Fruit fly (Drosophila melanogaster) whole organism, embryonic: ENCODE results near the gene heix.

ENCODE experiments used
- Ada2b ChIP-seq: fragments of 200-800 bp; sonication (Bioruptor generic); IDR thresholded peaks from 2 replicates; pipeline ENCODE4 v1.3.6; 2022; ENCODE audit warnings: missing biosample characterization, missing genetic modification characterization
- Adf1 ChIP-seq: fragments of 200-800 bp; sonication (Bioruptor generic); IDR thresholded peaks from 2 replicates; pipeline ENCODE4 v1.3.6; 2022; ENCODE audit warnings: missing biosample characterization, missing genetic modification characterization
- CG10274 ChIP-seq: fragments of 200-800 bp; sonication (Bioruptor generic); optimal IDR thresholded peaks from 3 replicates; lab custom pipeline; 2017; ENCODE audit warnings: missing biosample characterization, mild to moderate bottlenecking, missing genetic modification characterization
- CG10462 ChIP-seq: fragments of 200-800 bp; sonication (Bioruptor generic); optimal IDR thresholded peaks from 2 replicates; lab custom pipeline; 2016; ENCODE audit warnings: missing biosample characterization, missing genetic modification characterization
- CG11456 ChIP-seq: fragments of 200-800 bp; sonication (Bioruptor generic); IDR thresholded peaks from 3 replicates; pipeline ENCODE4 v1.3.6; 2022; ENCODE audit warnings: missing biosample characterization, missing genetic modification characterization
- CG11560 ChIP-seq: fragments of 200-800 bp; sonication (Bioruptor generic); IDR thresholded peaks from 3 replicates; pipeline ENCODE4 v1.3.6; 2022; ENCODE audit warnings: missing biosample characterization, missing genetic modification characterization
- CG13624 ChIP-seq: fragments of 200-800 bp; sonication (Bioruptor generic); optimal IDR thresholded peaks from 2 replicates; lab custom pipeline; 2016; ENCODE audit warnings: missing biosample characterization, missing genetic modification characterization
- CG14441 ChIP-seq: fragments of 200-800 bp; sonication (Bioruptor generic); IDR thresholded peaks from 2 replicates; pipeline ENCODE4 v1.3.6; 2022; ENCODE audit warnings: missing biosample characterization, missing genetic modification characterization
- CG15601 ChIP-seq: fragments of 200-800 bp; sonication (Bioruptor generic); optimal IDR thresholded peaks from 3 replicates; lab custom pipeline; 2019; ENCODE audit warnings: missing biosample characterization, mild to moderate bottlenecking, missing genetic modification characterization, moderate library complexity
- CG16779 ChIP-seq: fragments of 200-800 bp; sonication (Bioruptor generic); IDR thresholded peaks from 2 replicates; pipeline ENCODE4 v1.3.6; 2022; ENCODE audit warnings: missing biosample characterization, missing genetic modification characterization
- CG17912 ChIP-seq: fragments of 200-800 bp; sonication (Bioruptor generic); optimal IDR thresholded peaks from 2 replicates; lab custom pipeline; 2018; ENCODE audit warnings: missing biosample characterization, mild to moderate bottlenecking, missing genetic modification characterization
- CG1792 ChIP-seq: fragments of 200-800 bp; sonication (Bioruptor generic); optimal IDR thresholded peaks from 2 replicates; lab custom pipeline; 2016; ENCODE audit warnings: missing biosample characterization, missing genetic modification characterization
- CG2202 ChIP-seq: fragments of 200-800 bp; sonication (Bioruptor generic); optimal IDR thresholded peaks from 2 replicates; lab custom pipeline; 2018; ENCODE audit warnings: missing biosample characterization, mild to moderate bottlenecking, missing genetic modification characterization
- CG32532 ChIP-seq: fragments of 200-800 bp; sonication (Bioruptor generic); IDR thresholded peaks from 2 replicates; pipeline ENCODE4 v1.3.6; 2022; ENCODE audit warnings: missing biosample characterization, missing genetic modification characterization
- CG33213 ChIP-seq: fragments of 200-800 bp; sonication (Bioruptor generic); optimal IDR thresholded peaks from 3 replicates; lab custom pipeline; 2016; ENCODE audit warnings: missing biosample characterization, missing genetic modification characterization
- CG33557 ChIP-seq: fragments of 200-800 bp; sonication (Bioruptor generic); optimal IDR thresholded peaks from 2 replicates; lab custom pipeline; 2019; ENCODE audit warnings: missing biosample characterization, mild to moderate bottlenecking, missing genetic modification characterization, moderate library complexity
- CG4360 ChIP-seq: fragments of 200-800 bp; sonication (Bioruptor generic); IDR thresholded peaks from 2 replicates; pipeline ENCODE4 v1.3.6; 2022; ENCODE audit warnings: missing biosample characterization, missing genetic modification characterization
- CG4617 ChIP-seq: fragments of 200-800 bp; sonication (Bioruptor generic); optimal IDR thresholded peaks from 3 replicates; lab custom pipeline; 2016; ENCODE audit warnings: missing biosample characterization, missing genetic modification characterization, borderline replicate concordance
- CG4707 ChIP-seq: fragments of 200-800 bp; sonication (Bioruptor generic); optimal IDR thresholded peaks from 2 replicates; lab custom pipeline; 2018; ENCODE audit warnings: missing biosample characterization, mild to moderate bottlenecking, missing genetic modification characterization, moderate library complexity
- CG5245 ChIP-seq: fragments of 200-800 bp; sonication (Bioruptor generic); optimal IDR thresholded peaks from 3 replicates; lab custom pipeline; 2016; ENCODE audit warnings: missing biosample characterization, missing genetic modification characterization
- CG6683 ChIP-seq: fragments of 200-800 bp; sonication (Bioruptor generic); optimal IDR thresholded peaks from 2 replicates; lab custom pipeline; 2017; ENCODE audit warnings: missing biosample characterization, mild to moderate bottlenecking, missing genetic modification characterization, missing genetic modification reagents
- CG6813 ChIP-seq: fragments of 200-800 bp; sonication (Bioruptor generic); optimal IDR thresholded peaks from 2 replicates; lab custom pipeline; 2017; ENCODE audit warnings: missing biosample characterization, missing genetic modification characterization, mild to moderate bottlenecking, moderate library complexity, missing genetic modification reagents
- Dad ChIP-seq: fragments of 200-800 bp; sonication (Bioruptor generic); optimal IDR thresholded peaks from 3 replicates; lab custom pipeline; 2016; ENCODE audit warnings: missing biosample characterization, missing genetic modification characterization
- Doc3 ChIP-seq: fragments of 200-800 bp; sonication (Bioruptor generic); IDR thresholded peaks from 3 replicates; pipeline ENCODE4 v1.3.6; 2022; ENCODE audit warnings: missing biosample characterization, missing genetic modification characterization; ENCODE audit not compliant: partially characterized antibody
- Drgx ChIP-seq: fragments of 200-800 bp; sonication (Bioruptor generic); IDR thresholded peaks from 2 replicates; pipeline ENCODE4 v1.3.6; 2022; ENCODE audit warnings: missing biosample characterization, missing genetic modification characterization
- H2.0 ChIP-seq: fragments of 200-800 bp; sonication (Bioruptor generic); IDR thresholded peaks from 2 replicates; pipeline ENCODE4 v1.3.6; 2022; ENCODE audit warnings: missing biosample characterization, missing genetic modification characterization
- HLH54F ChIP-seq: fragments of 200-800 bp; sonication (Bioruptor generic); optimal IDR thresholded peaks from 3 replicates; lab custom pipeline; 2016; ENCODE audit warnings: missing biosample characterization, missing genetic modification characterization
- Jarid2 ChIP-seq: fragments of 200-800 bp; sonication (Bioruptor generic); optimal IDR thresholded peaks from 3 replicates; lab custom pipeline; 2017; ENCODE audit warnings: mild to moderate bottlenecking, missing biosample characterization, missing genetic modification reagents, missing genetic modification characterization
- Kr ChIP-seq: fragments of 200-800 bp; sonication (Bioruptor generic); optimal IDR thresholded peaks from 2 replicates; lab custom pipeline; 2017; ENCODE audit warnings: missing biosample characterization, mild to moderate bottlenecking, missing genetic modification characterization
- Poxn ChIP-seq: fragments of 200-800 bp; sonication (Bioruptor generic); IDR thresholded peaks from 2 replicates; pipeline ENCODE4 v1.3.6; 2022; ENCODE audit warnings: missing biosample characterization, missing genetic modification characterization
- Rx ChIP-seq: fragments of 200-800 bp; sonication (Bioruptor generic); IDR thresholded peaks from 2 replicates; pipeline ENCODE4 v1.3.6; 2022; ENCODE audit warnings: missing biosample characterization, missing genetic modification characterization
- Sox100B ChIP-seq: fragments of 200-800 bp; sonication (Bioruptor generic); optimal IDR thresholded peaks from 3 replicates; lab custom pipeline; 2018; ENCODE audit warnings: missing biosample characterization, mild to moderate bottlenecking, missing genetic modification characterization
- cad ChIP-seq: fragments of >200 bp; optimal IDR thresholded peaks from 2 replicates; lab custom pipeline; 2017; ENCODE audit warnings: missing biosample characterization, missing genetic modification characterization
- ci ChIP-seq: fragments of 200-800 bp; sonication (Bioruptor generic); IDR thresholded peaks from 3 replicates; pipeline ENCODE4 v1.3.6; 2022; ENCODE audit warnings: missing biosample characterization, missing genetic modification characterization
- dan ChIP-seq: fragments of 200-800 bp; sonication (Bioruptor generic); IDR thresholded peaks from 2 replicates; pipeline ENCODE4 v1.3.6; 2022; ENCODE audit warnings: missing biosample characterization, missing genetic modification characterization
- en ChIP-seq: fragments of 200-800 bp; sonication (Bioruptor generic); optimal IDR thresholded peaks from 2 replicates; lab custom pipeline; 2016; ENCODE audit warnings: missing biosample characterization, missing genetic modification characterization
- eve ChIP-seq, 2 experiments: fragments of >200 bp; optimal IDR thresholded peaks; 2 replicates each; lab custom pipeline; 2017; ENCODE audit warnings: missing biosample characterization in 2 of 2, missing genetic modification characterization in 2 of 2
- grn ChIP-seq: fragments of 200-800 bp; sonication (Bioruptor generic); optimal IDR thresholded peaks from 3 replicates; lab custom pipeline; 2017; ENCODE audit warnings: missing biosample characterization, missing genetic modification characterization
- ind ChIP-seq: fragments of 200-800 bp; sonication (Bioruptor generic); optimal IDR thresholded peaks from 3 replicates; lab custom pipeline; 2016; ENCODE audit warnings: missing biosample characterization, missing genetic modification characterization
- lola ChIP-seq, 3 experiments: fragments of >200 bp in 2 of 3; fragments of 200-800 bp in 1 of 3; sonication (Bioruptor generic) in 1 of 3; optimal IDR thresholded peaks; 2 replicates each; lab custom pipeline; 2017 to 2019; ENCODE audit warnings: missing biosample characterization in 3 of 3, missing genetic modification characterization in 3 of 3, mild to moderate bottlenecking in 1 of 3, moderate library complexity in 1 of 3
- nerfin-1 ChIP-seq: fragments of 200-800 bp; sonication (Bioruptor generic); optimal IDR thresholded peaks from 3 replicates; lab custom pipeline; 2019; ENCODE audit warnings: missing biosample characterization, mild to moderate bottlenecking, missing genetic modification characterization, moderate library complexity
- nmo ChIP-seq: fragments of 200-800 bp; sonication (Bioruptor generic); optimal IDR thresholded peaks from 2 replicates; lab custom pipeline; 2018; ENCODE audit warnings: missing biosample characterization, mild to moderate bottlenecking, missing genetic modification characterization, moderate library complexity
- pb ChIP-seq: fragments of 200-800 bp; sonication (Bioruptor generic); optimal IDR thresholded peaks from 3 replicates; lab custom pipeline; 2016; ENCODE audit warnings: missing biosample characterization, missing genetic modification characterization
- rib ChIP-seq: fragments of 200-800 bp; sonication (Bioruptor generic); IDR thresholded peaks from 2 replicates; pipeline ENCODE4 v1.3.6; 2022; ENCODE audit warnings: missing biosample characterization, missing genetic modification characterization
- ro ChIP-seq: fragments of 200-800 bp; sonication (Bioruptor generic); IDR thresholded peaks from 2 replicates; pipeline ENCODE4 v1.3.6; 2022; ENCODE audit warnings: missing biosample characterization, missing genetic modification characterization
- shn ChIP-seq: fragments of 200-800 bp; sonication (Bioruptor generic); optimal IDR thresholded peaks from 3 replicates; lab custom pipeline; 2016; ENCODE audit warnings: missing biosample characterization, missing genetic modification characterization
- tx ChIP-seq: fragments of 200-800 bp; sonication (Bioruptor generic); optimal IDR thresholded peaks from 2 replicates; lab custom pipeline; 2016; ENCODE audit warnings: missing biosample characterization, missing genetic modification characterization
- vfl ChIP-seq: fragments of 200-800 bp; sonication (Bioruptor generic); optimal IDR thresholded peaks from 2 replicates; lab custom pipeline; 2016; ENCODE audit warnings: missing biosample characterization, missing genetic modification characterization
- z ChIP-seq: fragments of 200-800 bp; sonication (Bioruptor generic); IDR thresholded peaks from 3 replicates; pipeline ENCODE4 v1.3.6; 2022; ENCODE audit warnings: missing biosample characterization, missing genetic modification characterization
- zfh1 ChIP-seq: fragments of 200-800 bp; sonication (Bioruptor generic); IDR thresholded peaks from 3 replicates; pipeline ENCODE4 v1.3.6; 2022; ENCODE audit warnings: missing biosample characterization, missing genetic modification characterization

The heix gene

dm6 chr2L:16317777-16318610 lies 18.3 kb upstream of the heix start (continued):
- no peak for TF ChIP-seq CG6683 (GFP tag; lab: Kevin White, UChicago)
- TF ChIP-seq vfl: no peak
- TF ChIP-seq CG4360 (GFP tag; lab: Robert Waterston, UW): peak; percentile 21; the same call in 1 of the 2 replicates
- TF ChIP-seq en (GFP tag; lab: Kevin White, UChicago): peak; percentile 34
- peak; percentile 57 for TF ChIP-seq CG17912 (GFP tag; lab: Kevin White, UChicago)
- peak; percentile 74 for TF ChIP-seq CG15601 (tag; lab: Kevin White, UChicago)
- TF ChIP-seq CG4707: peak; percentile 54
- TF ChIP-seq Jarid2: peak; percentile 13
- no peak for TF ChIP-seq z (GFP tag; lab: Robert Waterston, UW)
- TF ChIP-seq ind: no peak
- no peak for TF ChIP-seq HLH54F
- TF ChIP-seq CG16779 (GFP tag; lab: Robert Waterston, UW): no peak
- peak; percentile 13 for TF ChIP-seq grn
- TF ChIP-seq Kr: no peak
- no peak for TF ChIP-seq CG13624
- no peak for TF ChIP-seq CG4617 (GFP tag; lab: Kevin White, UChicago)
- no peak for TF ChIP-seq rib (GFP tag; lab: Robert Waterston, UW)
- no peak for TF ChIP-seq Poxn (GFP tag; lab: Robert Waterston, UW)
- no peak for TF ChIP-seq lola (GFP tag; optimal IDR thresholded peaks at IDR 0.05; lab: Kevin White, UChicago)
- TF ChIP-seq CG5245 (GFP tag; lab: Kevin White, UChicago): no peak
- no peak for TF ChIP-seq CG2202
- TF ChIP-seq CG33213 (GFP tag; lab: Kevin White, UChicago): peak; percentile 32
- peak; percentile 45; the same call in 1 of the 2 replicates for TF ChIP-seq CG14441 (GFP tag; lab: Robert Waterston, UW)
- peak; percentile 45 for TF ChIP-seq Sox100B
- no peak for TF ChIP-seq nmo (GFP tag; lab: Kevin White, UChicago)
- TF ChIP-seq Dad (GFP tag; lab: Kevin White, UChicago): no peak
- no peak for TF ChIP-seq Doc3 (GFP tag; lab: Robert Waterston, UW)
- 0 out of 3 replicates have a peak, but pooled peaks have one; percentile 11 for TF ChIP-seq zfh1 (GFP tag; lab: Robert Waterston, UW)
- no peak for TF ChIP-seq CG10462 (GFP tag; lab: Kevin White, UChicago)
- no peak for TF ChIP-seq cad
- TF ChIP-seq tx (GFP tag; lab: Kevin White, UChicago): no peak
- TF ChIP-seq CG33557 (GFP tag; lab: Kevin White, UChicago): no peak
- no peak for TF ChIP-seq pb (GFP tag; lab: Kevin White, UChicago)
- no peak for TF ChIP-seq Drgx (GFP tag; lab: Robert Waterston, UW)
- TF ChIP-seq CG11456: no peak
- TF ChIP-seq CG32532 (GFP tag; lab: Robert Waterston, UW): no peak; the same call in 1 of the 2 replicates
- TF ChIP-seq shn (GFP tag; lab: Kevin White, UChicago): no peak
- no peak for TF ChIP-seq dan (GFP tag; lab: Robert Waterston, UW)
- TF ChIP-seq Ada2b (GFP tag; lab: Robert Waterston, UW): 0 out of 2 replicates have a peak, but pooled peaks have one; percentile 21
- peak; percentile 28 for TF ChIP-seq nerfin-1 (tag; lab: Kevin White, UChicago)
- peak; percentile 70; the same call in 2 of the 3 replicates for TF ChIP-seq ci
- TF ChIP-seq Adf1 (GFP tag; lab: Robert Waterston, UW): no peak
- no peak for TF ChIP-seq Rx (GFP tag; lab: Robert Waterston, UW)
- peak in 1 of 2 experiments; percentile 34 for TF ChIP-seq eve (GFP tag; optimal IDR thresholded peaks at IDR 0.05; lab: Kevin White, UChicago)
- TF ChIP-seq CG11560 (tag; lab: Robert Waterston, UW): no peak
- no peak for TF ChIP-seq ro
- TF ChIP-seq CG1792 (GFP tag; lab: Kevin White, UChicago): no peak
- TF ChIP-seq CG10274: no peak
- TF ChIP-seq H2.0 (GFP tag; lab: Robert Waterston, UW): no peak
- peak; percentile 60 for TF ChIP-seq CG6813
